Fruit fly (Drosophila melanogaster) S2 (cell line): ENCODE results near the gene CG31909.

Source experiments
- CG8478 ChIP-seq: fragments of >200 bp; optimal IDR thresholded peaks from 2 replicates; lab custom pipeline; 2018
- CTCF ChIP-seq, 2 experiments: fragments of >200 bp; optimal IDR thresholded peaks; 2 replicates each; lab custom pipeline; 2018

DNA sequence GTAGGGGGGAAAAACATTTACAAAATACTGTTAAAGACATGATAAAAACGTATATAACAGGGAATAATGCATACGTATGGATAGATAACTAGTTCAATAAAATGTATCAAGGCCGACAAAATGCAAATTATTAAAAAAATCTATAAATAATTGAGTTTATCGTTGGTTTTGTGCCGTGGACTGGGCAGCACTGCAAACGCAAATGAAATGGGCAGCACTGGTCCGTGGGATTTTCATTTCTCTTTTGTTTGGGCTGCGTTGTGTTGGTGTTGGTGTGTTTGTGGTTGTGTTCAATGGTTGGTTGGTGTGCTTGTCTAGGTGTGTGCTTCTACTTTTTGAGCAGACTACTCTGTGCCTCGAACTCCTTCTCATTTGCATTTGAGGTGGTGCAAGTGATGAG, 30.7 kb upstream of the CG31909 start:
- TF ChIP-seq CTCF (optimal IDR thresholded peaks at IDR 0.05; lab: Kevin White, UChicago) (no peak), CG8478 (lab: Kevin White, UChicago) (no peak)
